Fruit fly (Drosophila melanogaster) whole organism, embryonic: Measurements from ENCODE around the gene CG13385.

Experiments
- Asciz ChIP-seq: fragments of 200-800 bp; sonication (Bioruptor generic); optimal IDR thresholded peaks from 2 replicates; lab custom pipeline; 2017; ENCODE audit warnings: missing biosample characterization, mild to moderate bottlenecking, missing genetic modification characterization, missing genetic modification reagents
- Atf3 ChIP-seq: fragments of 200-800 bp; sonication (Bioruptor generic); optimal IDR thresholded peaks from 3 replicates; lab custom pipeline; 2016; ENCODE audit warnings: missing biosample characterization, missing genetic modification characterization
- CG12219 ChIP-seq: fragments of 200-800 bp; sonication (Bioruptor generic); optimal IDR thresholded peaks from 3 replicates; lab custom pipeline; 2018; ENCODE audit warnings: missing biosample characterization, mild to moderate bottlenecking, missing genetic modification characterization
- CG12744 ChIP-seq: fragments of 200-800 bp; sonication (Bioruptor generic); optimal IDR thresholded peaks from 2 replicates; lab custom pipeline; 2016; ENCODE audit warnings: missing biosample characterization, missing genetic modification characterization
- CG12942 ChIP-seq: fragments of 200-800 bp; sonication (Bioruptor generic); optimal IDR thresholded peaks from 3 replicates; lab custom pipeline; 2016; ENCODE audit warnings: missing biosample characterization, missing genetic modification characterization
- CG13775 ChIP-seq: fragments of 200-800 bp; sonication (Bioruptor generic); optimal IDR thresholded peaks from 3 replicates; lab custom pipeline; 2017; ENCODE audit warnings: missing biosample characterization, mild to moderate bottlenecking, missing genetic modification characterization
- CG13894 ChIP-seq: fragments of 200-800 bp; sonication (Bioruptor generic); optimal IDR thresholded peaks from 3 replicates; lab custom pipeline; 2018; ENCODE audit warnings: missing biosample characterization, mild to moderate bottlenecking, missing genetic modification characterization, moderate library complexity
- CG14710 ChIP-seq: fragments of 200-800 bp; sonication (Bioruptor generic); optimal IDR thresholded peaks from 3 replicates; lab custom pipeline; 2019; ENCODE audit warnings: missing biosample characterization, mild to moderate bottlenecking, missing genetic modification characterization, moderate library complexity
- CG17568 ChIP-seq: fragments of 200-800 bp; sonication (Bioruptor generic); optimal IDR thresholded peaks from 2 replicates; lab custom pipeline; 2018; ENCODE audit warnings: missing biosample characterization, mild to moderate bottlenecking, missing genetic modification characterization, moderate library complexity
- CG18764 ChIP-seq: fragments of 200-800 bp; sonication (Bioruptor generic); optimal IDR thresholded peaks from 3 replicates; lab custom pipeline; 2016; ENCODE audit warnings: missing biosample characterization, missing genetic modification characterization
- CG31388 ChIP-seq: fragments of 200-800 bp; sonication (Bioruptor generic); optimal IDR thresholded peaks from 2 replicates; lab custom pipeline; 2016; ENCODE audit warnings: missing biosample characterization, missing genetic modification characterization
- CG4328 ChIP-seq: fragments of 200-800 bp; sonication (Bioruptor generic); optimal IDR thresholded peaks from 3 replicates; lab custom pipeline; 2017; ENCODE audit warnings: missing biosample characterization, missing genetic modification reagents, missing genetic modification characterization
- CG4730 ChIP-seq: fragments of 200-800 bp; sonication (Bioruptor generic); IDR thresholded peaks from 2 replicates; pipeline ENCODE4 v1.3.6; 2022; ENCODE audit warnings: missing biosample characterization, missing genetic modification characterization
- CG4820 ChIP-seq: fragments of 200-800 bp; sonication (Bioruptor generic); optimal IDR thresholded peaks from 3 replicates; lab custom pipeline; 2016; ENCODE audit warnings: missing biosample characterization, missing genetic modification characterization
- CG8388 ChIP-seq: fragments of 200-800 bp; sonication (Bioruptor generic); optimal IDR thresholded peaks from 2 replicates; lab custom pipeline; 2019; ENCODE audit warnings: missing biosample characterization, mild to moderate bottlenecking, missing genetic modification characterization, moderate library complexity
- CG8924 ChIP-seq: fragments of 200-800 bp; optimal IDR thresholded peaks from 3 replicates; lab custom pipeline; 2019; ENCODE audit warnings: missing biosample characterization, mild to moderate bottlenecking, missing genetic modification characterization, moderate library complexity
- Dfd ChIP-seq, 2 experiments: fragments of >200 bp; optimal IDR thresholded peaks; 2 replicates each; lab custom pipeline; 2017; ENCODE audit warnings: missing biosample characterization in 2 of 2, missing genetic modification characterization in 2 of 2
- Dip3 ChIP-seq: fragments of 200-800 bp; sonication (Bioruptor generic); optimal IDR thresholded peaks from 3 replicates; lab custom pipeline; 2016; ENCODE audit warnings: missing biosample characterization, missing genetic modification characterization
- Doc2 ChIP-seq: fragments of 200-800 bp; sonication (Bioruptor generic); IDR thresholded peaks from 2 replicates; pipeline ENCODE4 v1.3.6; 2022; ENCODE audit warnings: missing biosample characterization, missing genetic modification characterization
- Elba2 ChIP-seq: fragments of 200-800 bp; sonication (Bioruptor generic); optimal IDR thresholded peaks from 3 replicates; lab custom pipeline; 2016; ENCODE audit warnings: missing biosample characterization, missing genetic modification characterization
- Fer1 ChIP-seq: fragments of 200-800 bp; sonication (Bioruptor generic); optimal IDR thresholded peaks from 2 replicates; lab custom pipeline; 2017; ENCODE audit warnings: missing biosample characterization, mild to moderate bottlenecking, missing genetic modification characterization
- H2.0 ChIP-seq: fragments of 200-800 bp; sonication (Bioruptor generic); IDR thresholded peaks from 2 replicates; pipeline ENCODE4 v1.3.6; 2022; ENCODE audit warnings: missing biosample characterization, missing genetic modification characterization
- HLH4C ChIP-seq: fragments of 200-800 bp; sonication (Bioruptor generic); IDR thresholded peaks from 3 replicates; pipeline ENCODE4 v1.3.6; 2022; ENCODE audit warnings: missing biosample characterization, missing genetic modification characterization; ENCODE audit not compliant: partially characterized antibody
- Hmr ChIP-seq: fragments of 200-800 bp; sonication (Bioruptor generic); optimal IDR thresholded peaks from 3 replicates; lab custom pipeline; 2017; ENCODE audit warnings: mild to moderate bottlenecking, missing biosample characterization, missing genetic modification reagents, missing genetic modification characterization
- Max ChIP-seq: fragments of 200-800 bp; sonication (Bioruptor generic); optimal IDR thresholded peaks from 2 replicates; lab custom pipeline; 2016; ENCODE audit warnings: missing biosample characterization, mild to moderate bottlenecking, missing genetic modification characterization
- Optix ChIP-seq: fragments of 200-800 bp; sonication (Bioruptor generic); IDR thresholded peaks from 3 replicates; pipeline ENCODE4 v1.3.6; 2022; ENCODE audit warnings: missing biosample characterization, missing genetic modification characterization
- Ravus ChIP-seq: fragments of 200-800 bp; sonication (Bioruptor generic); IDR thresholded peaks from 2 replicates; pipeline ENCODE4 v1.3.6; 2022; ENCODE audit warnings: missing biosample characterization, missing genetic modification characterization
- Side ChIP-seq: fragments of 200-800 bp; sonication (Bioruptor generic); optimal IDR thresholded peaks from 2 replicates; lab custom pipeline; 2016; ENCODE audit warnings: missing biosample characterization, missing genetic modification characterization
- Sox100B ChIP-seq: fragments of 200-800 bp; sonication (Bioruptor generic); optimal IDR thresholded peaks from 3 replicates; lab custom pipeline; 2018; ENCODE audit warnings: missing biosample characterization, mild to moderate bottlenecking, missing genetic modification characterization
- Sox102F ChIP-seq: fragments of 200-800 bp; sonication (Bioruptor generic); optimal IDR thresholded peaks from 2 replicates; lab custom pipeline; 2018; ENCODE audit warnings: missing biosample characterization, mild to moderate bottlenecking, missing genetic modification characterization, moderate library complexity
- Sry-β ChIP-seq: fragments of 200-800 bp; sonication (Bioruptor generic); optimal IDR thresholded peaks from 2 replicates; lab custom pipeline; 2018; ENCODE audit warnings: missing biosample characterization, mild to moderate bottlenecking, missing genetic modification characterization, moderate library complexity
- Trl ChIP-seq, 3 experiments: fragments of >200 bp in 2 of 3; fragments of 200-800 bp in 1 of 3; sonication (Bioruptor generic) in 1 of 3; optimal IDR thresholded peaks; 2 replicates in 1 of 3; 3 replicates in 2 of 3; lab custom pipeline; 2016 to 2017; ENCODE audit warnings: missing biosample characterization in 1 of 3, missing genetic modification characterization in 1 of 3
- dan ChIP-seq: fragments of 200-800 bp; sonication (Bioruptor generic); IDR thresholded peaks from 2 replicates; pipeline ENCODE4 v1.3.6; 2022; ENCODE audit warnings: missing biosample characterization, missing genetic modification characterization
- dmrt11E ChIP-seq: fragments of 200-800 bp; sonication (Bioruptor generic); optimal IDR thresholded peaks from 3 replicates; lab custom pipeline; 2018; ENCODE audit warnings: missing biosample characterization, mild to moderate bottlenecking, missing genetic modification characterization, moderate library complexity
- fu2 ChIP-seq: fragments of 200-800 bp; sonication (Bioruptor generic); optimal IDR thresholded peaks from 2 replicates; lab custom pipeline; 2016; ENCODE audit warnings: missing biosample characterization, missing genetic modification characterization
- insv ChIP-seq, 2 experiments: fragments of 200-800 bp; sonication (Bioruptor generic); optimal IDR thresholded peaks; 3 replicates each; lab custom pipeline; 2016 to 2018; ENCODE audit warnings: missing biosample characterization in 2 of 2, missing genetic modification characterization in 2 of 2
- lmd ChIP-seq: fragments of 200-800 bp; sonication (Bioruptor generic); IDR thresholded peaks from 2 replicates; pipeline ENCODE4 v1.3.6; 2022; ENCODE audit warnings: missing biosample characterization, missing genetic modification characterization
- mam ChIP-seq: fragments of 200-800 bp; sonication (Bioruptor generic); optimal IDR thresholded peaks from 3 replicates; lab custom pipeline; 2016; ENCODE audit warnings: missing biosample characterization, missing genetic modification characterization
- p53 ChIP-seq: fragments of 200-800 bp; sonication (Bioruptor generic); optimal IDR thresholded peaks from 2 replicates; lab custom pipeline; 2016; ENCODE audit warnings: missing biosample characterization, missing genetic modification characterization
- pfk ChIP-seq: fragments of 200-800 bp; sonication (Bioruptor generic); optimal IDR thresholded peaks from 2 replicates; lab custom pipeline; 2018; ENCODE audit warnings: missing biosample characterization, mild to moderate bottlenecking, missing genetic modification characterization, moderate library complexity
- ro ChIP-seq: fragments of 200-800 bp; sonication (Bioruptor generic); IDR thresholded peaks from 2 replicates; pipeline ENCODE4 v1.3.6; 2022; ENCODE audit warnings: missing biosample characterization, missing genetic modification characterization
- scrt ChIP-seq: fragments of 200-800 bp; sonication (Bioruptor generic); optimal IDR thresholded peaks from 2 replicates; lab custom pipeline; 2018; ENCODE audit warnings: missing biosample characterization, mild to moderate bottlenecking, missing genetic modification characterization, moderate library complexity
- sim ChIP-seq: fragments of 200-800 bp; sonication (Bioruptor generic); IDR thresholded peaks from 2 replicates; pipeline ENCODE4 v1.3.6; 2022; ENCODE audit warnings: missing biosample characterization, missing genetic modification characterization
- slbo ChIP-seq: fragments of 200-800 bp; sonication (Bioruptor generic); IDR thresholded peaks from 2 replicates; pipeline ENCODE4 v1.3.6; 2022; ENCODE audit warnings: missing biosample characterization, missing genetic modification characterization
- stwl ChIP-seq: fragments of 200-800 bp; sonication (Bioruptor generic); optimal IDR thresholded peaks from 3 replicates; lab custom pipeline; 2018; ENCODE audit warnings: missing biosample characterization, mild to moderate bottlenecking, missing genetic modification characterization, moderate library complexity
- tll ChIP-seq, 2 experiments: fragments of 200-800 bp in 1 of 2; fragments of >200 bp in 1 of 2; sonication (Bioruptor generic) in 1 of 2; optimal IDR thresholded peaks; 2 replicates each; lab custom pipeline; 2017 to 2019; ENCODE audit warnings: missing biosample characterization in 2 of 2, missing genetic modification characterization in 2 of 2, mild to moderate bottlenecking in 1 of 2, moderate library complexity in 1 of 2
- tna ChIP-seq: fragments of 200-800 bp; sonication (Bioruptor generic); IDR thresholded peaks from 2 replicates; pipeline ENCODE4 v1.3.6; 2022; ENCODE audit warnings: missing biosample characterization, missing genetic modification characterization; ENCODE audit not compliant: partially characterized antibody
- toy ChIP-seq: fragments of 200-800 bp; sonication (Bioruptor generic); IDR thresholded peaks from 2 replicates; pipeline ENCODE4 v1.3.6; 2022; ENCODE audit warnings: missing biosample characterization, missing genetic modification characterization
- trem ChIP-seq: fragments of 200-800 bp; optimal IDR thresholded peaks from 3 replicates; lab custom pipeline; 2019; ENCODE audit warnings: missing biosample characterization, mild to moderate bottlenecking, missing genetic modification characterization, moderate library complexity
- wor ChIP-seq: fragments of 200-800 bp; sonication (Bioruptor generic); IDR thresholded peaks from 2 replicates; pipeline ENCODE4 v1.3.6; 2022; ENCODE audit warnings: missing biosample characterization, missing genetic modification characterization

CG13385 gene

dm6 chr2L:8376717-8377116, 19.7 kb upstream of the CG13385 start, which contains the start of the genes CG13390 and CG17294 (continued):
- TF ChIP-seq Fer1 (GFP tag; lab: Kevin White, UChicago) (peak; percentile 100), slbo (GFP tag; lab: Robert Waterston, UW) (peak; percentile 100), CG13894 (tag; lab: Kevin White, UChicago) (peak; percentile 100), HLH4C (GFP tag; lab: Robert Waterston, UW) (peak; percentile 76), Max (peak; percentile 99), dan (GFP tag; lab: Robert Waterston, UW) (peak; percentile 97), CG8388 (GFP tag; lab: Kevin White, UChicago) (peak; percentile 99), Optix (GFP tag; lab: Robert Waterston, UW) (peak; percentile 96), CG31388 (peak; percentile 99), Doc2 (GFP tag; lab: Robert Waterston, UW) (peak; percentile 98), Ravus (GFP tag; lab: Robert Waterston, UW) (peak; percentile 99), insv (GFP tag; optimal IDR thresholded peaks at IDR 0.05; lab: Kevin White, UChicago) (peak in 1 of 2 experiments; percentile 87), fu2 (GFP tag; lab: Kevin White, UChicago) (peak; percentile 86), toy (peak; percentile 99), CG4328 (GFP tag; lab: Kevin White, UChicago) (peak; percentile 99), Asciz (GFP tag; lab: Kevin White, UChicago) (peak; percentile 99), dmrt11E (tag; lab: Kevin White, UChicago) (peak; percentile 99), CG12219 (GFP tag; lab: Kevin White, UChicago) (peak; percentile 99), CG14710 (tag; lab: Kevin White, UChicago) (peak; percentile 98), CG12744 (GFP tag; lab: Kevin White, UChicago) (peak; percentile 96), CG4820 (GFP tag; lab: Kevin White, UChicago) (peak; percentile 98), sim (peak; percentile 99), Dip3 (peak; percentile 95), Side (GFP tag; lab: Kevin White, UChicago) (peak; percentile 93), CG4730 (peak; percentile 99), mam (peak; percentile 97), CG8924 (peak; percentile 100), Dfd (GFP tag; optimal IDR thresholded peaks at IDR 0.05; lab: Kevin White, UChicago) (no peak), ro (GFP tag; lab: Robert Waterston, UW) (peak; percentile 99), Elba2 (peak; percentile 82), CG18764 (GFP tag; lab: Kevin White, UChicago) (peak; percentile 99), Atf3 (GFP tag; lab: Kevin White, UChicago) (peak; percentile 92), Sox100B (peak; percentile 99), CG17568 (GFP tag; lab: Kevin White, UChicago) (peak; percentile 99), trem (peak; percentile 97), stwl (tag; lab: Kevin White, UChicago) (peak; percentile 87), Hmr (GFP tag; lab: Kevin White, UChicago) (peak; percentile 100), tll (GFP tag; optimal IDR thresholded peaks at IDR 0.05; lab: Kevin White, UChicago) (peak in 1 of 2 experiments; percentile 84), wor (GFP tag; lab: Robert Waterston, UW) (peak; percentile 99), pfk (GFP tag; lab: Kevin White, UChicago) (peak; percentile 79), Sry-β (GFP tag; lab: Kevin White, UChicago) (peak; percentile 76), scrt (GFP tag; lab: Kevin White, UChicago) (peak; percentile 98), H2.0 (GFP tag; lab: Robert Waterston, UW) (peak; percentile 99), CG13775 (GFP tag; lab: Kevin White, UChicago) (peak; percentile 99), tna (GFP tag; lab: Robert Waterston, UW) (peak; percentile 28; the same call in 1 of the 2 replicates), Trl (optimal IDR thresholded peaks at IDR 0.05; lab: Kevin White, UChicago) (no peak), Trl (GFP tag; optimal IDR thresholded peaks at IDR 0.05; lab: Kevin White, UChicago) (peak; percentile 92), Sox102F (GFP tag; lab: Kevin White, UChicago) (peak; percentile 100), p53 (GFP tag; lab: Kevin White, UChicago) (peak; percentile 23), lmd (peak; percentile 99), CG12942 (GFP tag; lab: Kevin White, UChicago) (peak; percentile 99)
